Worm (Caenorhabditis elegans) whole organism, L3 larva: ENCODE results near the gene ubq-1.

ENCODE experiments used
- ama-1 ChIP-seq: fragments of 150-350 bp; optimal IDR thresholded peaks from 2 replicates; lab custom pipeline; 2018
- jun-1 ChIP-seq: fragments of 150-350 bp; optimal IDR thresholded peaks from 2 replicates; lab custom pipeline; 2014; ENCODE audit warnings: missing biosample characterization, missing genetic modification reagents, missing genetic modification characterization
- lin-39 ChIP-seq: fragments of 150-350 bp; optimal IDR thresholded peaks from 2 replicates; lab custom pipeline; 2018; ENCODE audit warnings: missing biosample characterization, missing genetic modification reagents, missing genetic modification characterization
- nhr-76 ChIP-seq: fragments of 150-350 bp; sonication (generic microtip); optimal IDR thresholded peaks from 5 replicates; lab custom pipeline; 2014; ENCODE audit warnings: missing biosample characterization, missing genetic modification characterization
- nhr-77 ChIP-seq: fragments of 150-350 bp; optimal IDR thresholded peaks from 2 replicates; lab custom pipeline; 2014; ENCODE audit warnings: missing biosample characterization, missing genetic modification characterization

- TF ChIP-seq jun-1 = no peak
- TF ChIP-seq nhr-77 = no peak
- TF ChIP-seq ama-1 (lab: Kevin White, UChicago) = no peak
- no peak for TF ChIP-seq nhr-76
- no peak for TF ChIP-seq lin-39 (tag; lab: Kevin White, UChicago)
Measured at ce11 chrIII:5982026-5982425, 42.0 kb downstream of the ubq-1 start, which contains the start of gene frm-2.
